Worm (Caenorhabditis elegans): ENCODE data around the gene F53H8.3.

Gene F53H8.3

DNA sequence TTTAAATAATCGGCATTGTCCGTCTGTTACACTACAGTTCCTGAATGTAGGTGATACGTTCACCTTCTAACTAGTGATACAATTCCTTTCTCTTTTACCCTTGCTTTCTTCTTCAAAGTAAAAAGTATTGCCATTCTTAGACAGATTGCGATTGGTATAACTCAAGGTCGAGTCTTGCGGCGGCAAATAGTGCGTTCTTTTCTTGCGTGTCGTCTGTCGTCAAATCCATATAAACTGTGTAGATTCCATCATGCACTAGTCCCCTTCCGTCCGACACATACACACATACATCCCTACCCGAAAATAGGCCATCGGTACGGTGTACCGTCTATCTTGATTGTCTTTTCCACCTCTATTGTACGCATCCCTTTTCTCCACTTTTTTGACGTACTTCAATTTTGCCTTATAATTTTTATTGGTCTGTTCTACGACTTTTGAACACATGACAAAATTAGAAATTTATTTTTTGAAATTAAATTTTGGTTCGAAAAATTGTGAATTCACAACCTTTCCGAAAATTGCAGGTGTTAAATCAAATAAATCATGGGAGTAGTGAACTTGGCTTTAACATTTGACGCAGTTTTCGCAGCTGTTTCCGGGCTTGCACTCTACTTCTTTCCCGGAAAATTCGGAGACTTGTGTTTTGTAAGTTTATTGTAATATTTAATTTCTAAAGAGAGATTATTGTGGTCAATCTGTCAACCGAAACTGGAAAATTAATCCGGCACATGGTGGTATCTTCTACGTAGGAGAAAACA is 42.1 kb downstream of the F53H8.3 start, which contains the start of gene C44C1.1:
TSS of gene C44C1.1 (plus strand) at position 525 of the 758 bp plus-strand sequence.
- TF ChIP-seq nfya-1 (tag; optimal IDR thresholded peaks at IDR 0.05) (no peak), fax-1 (tag; optimal IDR thresholded peaks at IDR 0.05) (no peak), dve-1 (tag; optimal IDR thresholded peaks at IDR 0.05) (no peak)

DNA sequence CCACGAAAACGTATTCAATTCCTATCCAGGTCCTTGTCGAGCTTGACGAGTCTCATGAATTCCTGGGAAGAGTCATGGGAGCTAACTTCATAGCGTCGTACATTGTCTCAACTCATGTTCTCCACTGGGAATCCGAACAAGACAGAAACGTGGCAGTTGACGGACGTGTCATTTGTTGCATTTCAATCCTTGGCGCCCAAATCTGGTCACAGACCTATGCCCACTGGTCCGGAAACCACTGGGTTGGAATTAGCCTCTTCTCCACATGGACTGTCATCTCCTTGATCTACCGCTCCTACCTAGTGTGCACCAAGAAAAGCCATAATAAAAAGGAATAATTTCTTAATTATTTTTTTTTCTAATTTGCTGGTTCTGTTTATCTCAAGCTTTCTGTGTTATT is 44.3 kb downstream of the F53H8.3 start:
- TF ChIP-seq nhr-11 (tag; optimal IDR thresholded peaks at IDR 0.05), result no peak

DNA sequence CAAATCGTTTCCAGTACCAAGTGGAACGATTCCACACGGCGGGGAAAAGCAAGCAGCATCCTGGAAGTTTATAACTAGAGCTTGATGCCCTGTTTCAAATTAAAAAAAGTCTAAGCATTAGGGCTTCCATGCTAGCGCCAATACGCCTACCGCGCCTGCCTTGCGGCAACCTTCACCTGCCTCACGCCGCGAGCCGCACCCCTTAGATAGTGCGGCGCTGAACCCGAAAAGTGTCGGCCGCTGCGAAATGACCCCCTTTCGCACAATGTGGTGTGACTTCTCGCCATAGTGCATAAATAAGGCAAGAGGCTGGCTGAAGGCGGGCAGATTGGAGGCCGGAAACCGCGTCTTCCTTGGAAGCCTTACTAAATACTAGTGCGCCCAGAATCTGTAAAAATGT is 48.1 kb downstream of the F53H8.3 start:
- TF ChIP-seq ref-2 (tag; optimal IDR thresholded peaks at IDR 0.05) (peak; percentile 19), sox-4 (tag; optimal IDR thresholded peaks at IDR 0.05) (peak; percentile 18), pax-1 (tag; optimal IDR thresholded peaks at IDR 0.05) (no peak), ceh-34 (tag; optimal IDR thresholded peaks at IDR 0.05) (peak; percentile 20), gmeb-2 (tag; optimal IDR thresholded peaks at IDR 0.05) (no peak), sdc-2 (tag; optimal IDR thresholded peaks at IDR 0.05) (peak; percentile 22), elt-4 (tag; optimal IDR thresholded peaks at IDR 0.05) (peak; percentile 61)

DNA sequence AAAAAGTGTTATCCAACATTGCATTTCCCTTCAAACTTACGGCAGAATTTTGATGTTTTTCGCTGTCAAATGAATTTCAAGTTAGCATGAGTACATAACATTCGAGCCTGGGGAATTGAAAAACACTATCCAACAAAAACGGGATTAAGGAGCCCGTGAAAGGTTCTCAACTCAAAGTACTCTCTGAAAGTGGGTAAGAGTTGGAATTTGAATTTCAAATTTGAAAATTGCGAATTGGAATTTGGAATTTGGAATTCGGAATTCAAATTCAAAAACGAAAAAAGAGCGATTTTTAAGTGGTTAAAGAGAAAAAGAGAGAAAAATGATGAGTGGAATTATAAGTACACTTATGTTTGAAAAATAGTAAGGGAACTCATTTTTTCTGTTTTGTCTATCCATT is 52.9 kb downstream of the F53H8.3 start, which contains the start of the genes C09E10.3 and dgk-1:
TSS of gene C09E10.3 (minus strand) at position 101 of the 400 bp plus-strand sequence.
TSS of gene dgk-1 (minus strand) at position 183 of the 400 bp plus-strand sequence.
- TF ChIP-seq pag-3 (tag; optimal IDR thresholded peaks at IDR 0.05; ENCODE audit: borderline replicate concordance) (no peak), ceh-22 (tag; optimal IDR thresholded peaks at IDR 0.05) (no peak), ttx-3 (tag; optimal IDR thresholded peaks at IDR 0.05) (no peak), gmeb-2 (tag; optimal IDR thresholded peaks at IDR 0.05) (no peak), madf-2 (tag; optimal IDR thresholded peaks at IDR 0.05) (no peak), tbx-2 (tag; optimal IDR thresholded peaks at IDR 0.05) (no peak), K09A11.1 (tag; optimal IDR thresholded peaks at IDR 0.05; ENCODE audit: insufficient read depth) (no peak), ceh-14 (tag; optimal IDR thresholded peaks at IDR 0.05) (no peak), ceh-9 (tag; optimal IDR thresholded peaks at IDR 0.05) (no peak), ama-1 (optimal IDR thresholded peaks at IDR 0.05) (no peak), hlh-13 (GFP tag; optimal IDR thresholded peaks at IDR 0.05) (no peak), elt-4 (tag; optimal IDR thresholded peaks at IDR 0.05) (no peak), ceh-30 (tag; optimal IDR thresholded peaks at IDR 0.05) (no peak), ztf-16 (tag; optimal IDR thresholded peaks at IDR 0.05) (no peak), pat-9 (tag; optimal IDR thresholded peaks at IDR 0.05) (no peak), unc-42 (tag; optimal IDR thresholded peaks at IDR 0.05) (no peak)

Data from whole organism, late embryonic.